Worm (Caenorhabditis elegans): ENCODE data around the gene ZK287.4.

DNA sequence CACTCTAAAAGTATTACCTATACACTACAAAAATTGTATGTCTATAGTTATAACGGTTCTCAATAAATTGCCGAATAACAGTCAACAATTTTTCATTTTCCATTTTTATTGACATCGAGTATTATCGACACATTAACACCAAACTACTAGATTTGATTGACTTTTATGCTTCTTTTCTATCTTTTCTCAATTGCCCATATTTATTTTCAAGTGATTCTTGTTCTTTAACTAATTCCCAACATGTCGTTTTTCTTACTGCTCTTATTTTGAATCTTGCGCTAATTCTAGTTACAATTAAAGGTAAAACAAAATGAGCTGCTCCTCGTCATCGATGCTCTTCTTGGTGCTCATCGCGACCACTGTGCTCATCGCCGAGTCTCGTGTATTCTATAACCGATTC, 7.5 kb downstream of the ZK287.4 start, which contains the start of gene cthd-1:
- TF ChIP-seq elt-1 (tag; optimal IDR thresholded peaks at IDR 0.05) (no peak), unc-55 (GFP tag; optimal IDR thresholded peaks at IDR 0.05) (no peak), nhr-237 (tag; optimal IDR thresholded peaks at IDR 0.05) (no peak)
